Worm (Caenorhabditis elegans) whole organism, L4 larva: Measurements from ENCODE around the gene Y52E8A.1.

Source experiments
- hlh-11 ChIP-seq: fragments of 200-800 bp; sonication (Bioruptor generic); optimal IDR thresholded peaks from 2 replicates; lab custom pipeline; 2018; ENCODE audit warnings: mild to moderate bottlenecking, missing genetic modification characterization, missing compliant biosample characterization
- hlh-30 ChIP-seq: sonication (generic microtip); optimal IDR thresholded peaks from 2 replicates; lab custom pipeline; 2017; ENCODE audit warnings: antibody characterized with exemption, mild to moderate bottlenecking, missing genetic modification characterization, missing compliant biosample characterization; ENCODE audit not compliant: insufficient read depth
- jun-1 ChIP-seq: fragments of 150-350 bp; optimal IDR thresholded peaks from 2 replicates; lab custom pipeline; 2014; ENCODE audit warnings: missing biosample characterization, missing genetic modification reagents, missing genetic modification characterization
- nhr-11 ChIP-seq: fragments of 150-350 bp; optimal IDR thresholded peaks from 2 replicates; lab custom pipeline; 2014; ENCODE audit warnings: missing biosample characterization, missing genetic modification characterization
- nhr-111 ChIP-seq: fragments of 200-800 bp; sonication (Bioruptor generic); optimal IDR thresholded peaks from 2 replicates; lab custom pipeline; 2018; ENCODE audit warnings: mild to moderate bottlenecking, missing genetic modification characterization, missing compliant biosample characterization
- nhr-77 ChIP-seq: fragments of 150-350 bp; optimal IDR thresholded peaks from 2 replicates; lab custom pipeline; 2014; ENCODE audit warnings: missing biosample characterization, missing genetic modification characterization
- sdz-12 ChIP-seq: fragments of 200-800 bp; sonication (Bioruptor generic); optimal IDR thresholded peaks from 2 replicates; lab custom pipeline; 2018; ENCODE audit warnings: mild to moderate bottlenecking, missing genetic modification characterization, missing compliant biosample characterization
- zag-1 ChIP-seq: fragments of 150-350 bp; optimal IDR thresholded peaks from 2 replicates; lab custom pipeline; 2014; ENCODE audit warnings: missing biosample characterization, missing genetic modification characterization

ce11 chrII:4370842-4371241 is 49.0 kb downstream of the Y52E8A.1 start:
- TF ChIP-seq hlh-30 (tag; lab: Kevin White, UChicago): no peak
- no peak for TF ChIP-seq nhr-111
- TF ChIP-seq jun-1 (tag; lab: Kevin White, UChicago): no peak
- no peak for TF ChIP-seq sdz-12 (GFP tag; lab: Kevin White, UChicago)
- no peak for TF ChIP-seq nhr-77
- no peak for TF ChIP-seq zag-1
- no peak for TF ChIP-seq hlh-11 (tag; lab: Kevin White, UChicago)
- no peak for TF ChIP-seq nhr-11 (tag; lab: Kevin White, UChicago)
